Worm (Caenorhabditis elegans): ENCODE data around the gene F38A1.13.

ce11 chrIV:1255632-1256031, 9.4 kb upstream of the F38A1.13 start, which contains the start of gene clec-167:
- TF ChIP-seq sox-4 (tag; optimal IDR thresholded peaks at IDR 0.05) (no peak), unc-42 (tag; optimal IDR thresholded peaks at IDR 0.05) (no peak), hlh-8 (tag; optimal IDR thresholded peaks at IDR 0.05) (no peak), F13H6.1 (tag; optimal IDR thresholded peaks at IDR 0.05) (no peak), ceh-34 (tag; optimal IDR thresholded peaks at IDR 0.05) (no peak), pha-4 (tag; optimal IDR thresholded peaks at IDR 0.05) (no peak)

Measured in whole organism, late embryonic.